Worm (Caenorhabditis elegans): Measurements from ENCODE around the gene EEED8.2.

Gene EEED8.2

DNA sequence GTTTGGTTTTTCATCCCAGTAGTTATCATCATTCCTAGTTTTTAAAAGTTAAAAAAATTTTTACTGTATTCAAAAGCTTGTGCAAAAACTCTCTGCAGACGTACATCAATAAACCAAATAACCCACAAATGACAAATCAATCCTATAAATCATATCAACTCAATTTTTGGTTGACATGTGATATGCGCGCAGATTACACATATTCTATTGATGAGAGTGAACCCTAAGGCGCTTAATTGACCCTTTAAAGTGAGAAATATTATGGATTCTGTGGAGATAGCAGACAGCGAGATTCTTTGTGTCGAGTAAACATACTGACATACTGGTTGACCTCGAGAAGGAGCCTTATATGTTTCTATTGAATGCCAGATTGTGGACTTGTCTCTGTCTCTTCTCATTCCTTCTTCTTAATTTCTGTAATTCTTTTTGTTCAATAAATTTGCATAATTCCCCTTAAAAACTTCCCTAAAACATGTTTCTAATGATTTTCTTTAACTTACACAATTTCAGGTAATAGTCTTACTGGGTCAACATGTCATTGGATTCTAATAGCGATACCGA lies at the start of gene EEED8.2:
Gene EEED8.2 (plus strand): TSS at position 511 of the 561 bp plus-strand sequence.
- TF ChIP-seq elt-3 (tag; optimal IDR thresholded peaks at IDR 0.05) (peak in 1 of 6 experiments; percentile 2), unc-130 (tag; optimal IDR thresholded peaks at IDR 0.05) (no peak), blmp-1 (tag; optimal IDR thresholded peaks at IDR 0.05) (peak; percentile 14)

ce11 chrII:5370641-5371040 lies 45.9 kb upstream of the EEED8.2 start, which contains the start of gene F09E5.12:
TSS of gene F09E5.12 (minus strand) at chrII:5370741.
- TF ChIP-seq mep-1 (tag; optimal IDR thresholded peaks at IDR 0.05) (no peak), tlp-1 (tag; optimal IDR thresholded peaks at IDR 0.05) (no peak), nhr-76 (tag; optimal IDR thresholded peaks at IDR 0.05) (no peak), nhr-28 (tag; optimal IDR thresholded peaks at IDR 0.05) (no peak), dsc-1 (tag; optimal IDR thresholded peaks at IDR 0.05) (no peak), ama-1 (optimal IDR thresholded peaks at IDR 0.05) (no peak), hlh-4 (tag; optimal IDR thresholded peaks at IDR 0.05) (no peak), unc-130 (tag; optimal IDR thresholded peaks at IDR 0.05) (no peak), lin-39 (tag; optimal IDR thresholded peaks at IDR 0.05) (no peak), fkh-4 (tag; optimal IDR thresholded peaks at IDR 0.05; ENCODE audit: borderline replicate concordance) (no peak), nhr-77 (tag; optimal IDR thresholded peaks at IDR 0.05) (no peak), unc-86 (tag; optimal IDR thresholded peaks at IDR 0.05) (no peak), hlh-17 (GFP tag; optimal IDR thresholded peaks at IDR 0.05; ENCODE audit: borderline replicate concordance) (no peak), zip-4 (GFP tag; optimal IDR thresholded peaks at IDR 0.05) (no peak), pag-3 (tag; optimal IDR thresholded peaks at IDR 0.05; ENCODE audit: borderline replicate concordance, insufficient read depth) (no peak)

- TF ChIP-seq fkh-4 (tag; optimal IDR thresholded peaks at IDR 0.05; ENCODE audit: borderline replicate concordance): peak; percentile 13
- TF ChIP-seq blmp-1 (tag; optimal IDR thresholded peaks at IDR 0.05): peak; percentile 81
- TF ChIP-seq ets-5 (GFP tag; IDR thresholded peaks at IDR 0.05): no peak
- peak; percentile 91 for TF ChIP-seq ztf-4 (tag; optimal IDR thresholded peaks at IDR 0.05)
- no peak for TF ChIP-seq ces-1 (GFP tag; optimal IDR thresholded peaks at IDR 0.05)
- TF ChIP-seq mab-9 (GFP tag; IDR thresholded peaks at IDR 0.05): peak; percentile 88
- peak; percentile 95 for TF ChIP-seq nhr-20 (tag; optimal IDR thresholded peaks at IDR 0.05)
- TF ChIP-seq lir-3 (tag; optimal IDR thresholded peaks at IDR 0.05; ENCODE audit: poor library complexity): peak; percentile 87
- TF ChIP-seq jun-1 (tag; optimal IDR thresholded peaks at IDR 0.05): peak; percentile 89
- peak; percentile 81 for TF ChIP-seq nhr-11 (tag; optimal IDR thresholded peaks at IDR 0.05)
- no peak for TF ChIP-seq nhr-28 (tag; optimal IDR thresholded peaks at IDR 0.05)
- TF ChIP-seq ceh-90 (tag; optimal IDR thresholded peaks at IDR 0.05): peak; percentile 37
- peak; percentile 82 for TF ChIP-seq lin-15B (tag; optimal IDR thresholded peaks at IDR 0.05)
- TF ChIP-seq irx-1 (tag; optimal IDR thresholded peaks at IDR 0.05): peak; percentile 91
- peak; percentile 96 for TF ChIP-seq rnt-1 (tag; optimal IDR thresholded peaks at IDR 0.05)
- TF ChIP-seq aha-1 (tag; optimal IDR thresholded peaks at IDR 0.05): peak; percentile 20
- TF ChIP-seq zip-4 (GFP tag; optimal IDR thresholded peaks at IDR 0.05): peak; percentile 81
- TF ChIP-seq snu-23 (GFP tag; optimal IDR thresholded peaks at IDR 0.05): peak; percentile 98
- TF ChIP-seq nhr-90 (tag; optimal IDR thresholded peaks at IDR 0.05; ENCODE audit: poor library complexity): peak; percentile 91
- peak in 1 of 2 experiments; percentile 84 for TF ChIP-seq mdl-1 (tag; optimal IDR thresholded peaks at IDR 0.05)
- TF ChIP-seq ztf-11 (tag; optimal IDR thresholded peaks at IDR 0.05): peak in 1 of 2 experiments; percentile 81
- no peak for TF ChIP-seq alr-1 (tag; optimal IDR thresholded peaks at IDR 0.05; ENCODE audit: borderline replicate concordance)
- peak; percentile 26 for TF ChIP-seq zag-1 (tag; optimal IDR thresholded peaks at IDR 0.05)
- TF ChIP-seq vab-15 (tag; optimal IDR thresholded peaks at IDR 0.05): peak; percentile 25
- TF ChIP-seq sup-37 (GFP tag; optimal IDR thresholded peaks at IDR 0.05): peak; percentile 79
- peak; percentile 92 to 95 (median 93) for TF ChIP-seq ceh-82 (tag; optimal IDR thresholded peaks at IDR 0.05)
- TF ChIP-seq C04F5.9 (tag; optimal IDR thresholded peaks at IDR 0.05): peak; percentile 81
- TF ChIP-seq unc-86 (tag; optimal IDR thresholded peaks at IDR 0.05): peak; percentile 93
- TF ChIP-seq skn-1 (tag; optimal IDR thresholded peaks at IDR 0.05): peak; percentile 94
- TF ChIP-seq nhr-85 (tag): peak; percentile 93
- TF ChIP-seq fos-1 (tag; optimal IDR thresholded peaks at IDR 0.05): peak; percentile 89
- no peak for TF ChIP-seq hlh-17 (GFP tag; optimal IDR thresholded peaks at IDR 0.05; ENCODE audit: borderline replicate concordance)
- TF ChIP-seq unc-98 (GFP tag; IDR thresholded peaks at IDR 0.05): no peak
- peak; percentile 96 for TF ChIP-seq nhr-47 (tag; optimal IDR thresholded peaks at IDR 0.05)
- TF ChIP-seq lin-35 (GFP tag; optimal IDR thresholded peaks at IDR 0.05): peak; percentile 93
Measured at ce11 chrII:5373275-5374047, 43.1 kb upstream of the EEED8.2 start, which contains the start of the genes agt-2 and F09E5.3. TSS of gene agt-2 (minus strand) at chrII:5373827. TSS of gene F09E5.3 (plus strand) at chrII:5373997.
